Worm (Caenorhabditis elegans) whole organism, L3 larva: ENCODE data around the gene C13G5.2.

Experiments
- elt-1 ChIP-seq: fragments of 150-350 bp; optimal IDR thresholded peaks from 2 replicates; lab custom pipeline; 2014; ENCODE audit warnings: missing biosample characterization, missing genetic modification characterization
- elt-2 ChIP-seq: sonication (generic microtip); optimal IDR thresholded peaks from 2 replicates; lab custom pipeline; 2016; ENCODE audit warnings: missing genetic modification reagents, mild to moderate bottlenecking, missing genetic modification characterization, missing compliant biosample characterization
- tbx-2 ChIP-seq: sonication (generic microtip); optimal IDR thresholded peaks from 2 replicates; lab custom pipeline; 2016; ENCODE audit warnings: mild to moderate bottlenecking, missing genetic modification characterization, missing compliant biosample characterization
- unc-62 ChIP-seq: fragments of 150-350 bp; sonication (generic microtip); optimal IDR thresholded peaks from 4 replicates; lab custom pipeline; 2014; ENCODE audit warnings: missing biosample characterization, missing genetic modification reagents, missing genetic modification characterization

- TF ChIP-seq elt-1 (no peak), elt-2 (tag; lab: Kevin White, UChicago) (peak; percentile 12), tbx-2 (no peak), unc-62 (GFP tag; lab: Kevin White, UChicago) (no peak)
Measured at ce11 chrIII:8646021-8646420, 27.8 kb upstream of the C13G5.2 start.
